Worm (Caenorhabditis elegans) whole organism, L2 larva: ENCODE measurements around the gene Y7A5A.8.
A peak's percentile ranks its signal among the peaks of the same experiment; 100 is the strongest.

Experiments
- C34F6.9 ChIP-seq: fragments of 150-350 bp; optimal IDR thresholded peaks from 2 replicates; lab custom pipeline; 2014; ENCODE audit warnings: missing biosample characterization, missing genetic modification characterization
- F13H6.1 ChIP-seq: sonication (generic microtip); optimal IDR thresholded peaks from 2 replicates; lab custom pipeline; 2016; ENCODE audit warnings: missing genetic modification characterization, missing compliant biosample characterization
- R02D3.7 ChIP-seq: fragments of 150-350 bp; optimal IDR thresholded peaks from 2 replicates; lab custom pipeline; 2014; ENCODE audit warnings: missing biosample characterization, missing genetic modification characterization
- Y55F3AM.14 ChIP-seq: fragments of 200-800 bp; sonication (Bioruptor generic); optimal IDR thresholded peaks from 2 replicates; lab custom pipeline; 2018; ENCODE audit warnings: mild to moderate bottlenecking, missing genetic modification characterization, missing compliant biosample characterization
- ZK546.5 ChIP-seq: sonication (generic microtip); optimal IDR thresholded peaks from 2 replicates; lab custom pipeline; 2017; ENCODE audit warnings: missing biosample characterization, missing genetic modification characterization
- alr-1 ChIP-seq: fragments of 150-350 bp; optimal IDR thresholded peaks from 2 replicates; lab custom pipeline; 2014; ENCODE audit warnings: missing biosample characterization, missing genetic modification characterization
- aly-2 ChIP-seq: fragments of 150-350 bp; optimal IDR thresholded peaks from 2 replicates; lab custom pipeline; 2014; ENCODE audit warnings: missing biosample characterization, missing genetic modification characterization
- blmp-1 ChIP-seq: sonication (generic microtip); optimal IDR thresholded peaks from 2 replicates; lab custom pipeline; 2017; ENCODE audit warnings: missing genetic modification characterization, mild to moderate bottlenecking, missing compliant biosample characterization, antibody characterized with exemption, moderate library complexity; ENCODE audit not compliant: insufficient read depth
- ceh-82 ChIP-seq: fragments of 150-350 bp; optimal IDR thresholded peaks from 2 replicates; lab custom pipeline; 2014; ENCODE audit warnings: missing biosample characterization, missing genetic modification characterization
- dmd-4 ChIP-seq: sonication (generic microtip); optimal IDR thresholded peaks from 2 replicates; lab custom pipeline; 2017; ENCODE audit warnings: missing biosample characterization, missing genetic modification characterization
- egl-27 ChIP-seq: sonication (generic microtip); optimal IDR thresholded peaks from 3 replicates; lab custom pipeline; 2017; ENCODE audit warnings: missing biosample characterization, missing genetic modification reagents, missing genetic modification characterization
- elt-3 ChIP-seq: sonication (generic microtip); optimal IDR thresholded peaks from 2 replicates; lab custom pipeline; 2017; ENCODE audit warnings: missing biosample characterization, missing genetic modification characterization
- fos-1 ChIP-seq: fragments of 150-350 bp; optimal IDR thresholded peaks from 2 replicates; lab custom pipeline; 2014; ENCODE audit warnings: missing biosample characterization, missing genetic modification characterization
- gmeb-1 ChIP-seq: fragments of 150-350 bp; optimal IDR thresholded peaks from 2 replicates; lab custom pipeline; 2014; ENCODE audit warnings: missing biosample characterization, missing genetic modification characterization
- lin-11 ChIP-seq: fragments of 150-350 bp; sonication (generic microtip); optimal IDR thresholded peaks from 2 replicates; lab custom pipeline; 2014; ENCODE audit warnings: missing biosample characterization, missing genetic modification characterization, inconsistent platforms, mixed read lengths
- lin-39 ChIP-seq: fragments of 150-350 bp; optimal IDR thresholded peaks from 2 replicates; lab custom pipeline; 2014; ENCODE audit warnings: missing biosample characterization, missing genetic modification reagents, missing genetic modification characterization
- lsy-2 ChIP-seq, 2 experiments: fragments of 150-350 bp in 1 of 2; sonication (generic microtip) in 1 of 2; optimal IDR thresholded peaks; 2 replicates each; lab custom pipeline; 2014 to 2017; ENCODE audit warnings: missing biosample characterization in 2 of 2, missing genetic modification characterization in 2 of 2
- mab-5 ChIP-seq: fragments of 150-350 bp; optimal IDR thresholded peaks from 2 replicates; lab custom pipeline; 2014; ENCODE audit warnings: missing biosample characterization, missing genetic modification characterization
- mbf-1 ChIP-seq: sonication (generic microtip); optimal IDR thresholded peaks from 2 replicates; lab custom pipeline; 2017; ENCODE audit warnings: missing biosample characterization, missing genetic modification characterization
- mdl-1 ChIP-seq, 2 experiments: fragments of 150-350 bp in 1 of 2; sonication (generic microtip) in 1 of 2; optimal IDR thresholded peaks; 2 replicates each; lab custom pipeline; 2017; ENCODE audit warnings: missing biosample characterization in 2 of 2, missing genetic modification characterization in 2 of 2
- nhr-10 ChIP-seq: sonication (generic microtip); optimal IDR thresholded peaks from 2 replicates; lab custom pipeline; 2017; ENCODE audit warnings: missing biosample characterization, missing genetic modification characterization
- nhr-11 ChIP-seq: fragments of 150-350 bp; optimal IDR thresholded peaks from 2 replicates; lab custom pipeline; 2014; ENCODE audit warnings: missing biosample characterization, missing genetic modification characterization
- nhr-12 ChIP-seq: fragments of 150-350 bp; optimal IDR thresholded peaks from 2 replicates; lab custom pipeline; 2014; ENCODE audit warnings: missing biosample characterization, missing genetic modification characterization
- nhr-21 ChIP-seq: fragments of 150-350 bp; optimal IDR thresholded peaks from 2 replicates; lab custom pipeline; 2014; ENCODE audit warnings: missing biosample characterization, missing genetic modification characterization
- nhr-23 ChIP-seq: fragments of 150-350 bp; optimal IDR thresholded peaks from 2 replicates; lab custom pipeline; 2014; ENCODE audit warnings: missing biosample characterization, missing genetic modification reagents, missing genetic modification characterization
- peb-1 ChIP-seq: fragments of 150-350 bp; optimal IDR thresholded peaks from 2 replicates; lab custom pipeline; 2014; ENCODE audit warnings: missing biosample characterization, missing genetic modification characterization
- sem-4 ChIP-seq: fragments of 150-350 bp; optimal IDR thresholded peaks from 2 replicates; lab custom pipeline; 2014; ENCODE audit warnings: missing biosample characterization, missing genetic modification reagents, missing genetic modification characterization
- sma-3 ChIP-seq: sonication (generic microtip); optimal IDR thresholded peaks from 2 replicates; lab custom pipeline; 2016; ENCODE audit warnings: missing genetic modification reagents, missing genetic modification characterization, missing compliant biosample characterization
- snpc-4 ChIP-seq: fragments of 150-350 bp; optimal IDR thresholded peaks from 2 replicates; lab custom pipeline; 2014; ENCODE audit warnings: missing biosample characterization, missing genetic modification characterization
- unc-39 ChIP-seq: fragments of 150-350 bp; optimal IDR thresholded peaks from 2 replicates; lab custom pipeline; 2014; ENCODE audit warnings: missing biosample characterization, missing genetic modification characterization
- unc-55 ChIP-seq: fragments of 150-350 bp; sonication (generic microtip); optimal IDR thresholded peaks from 3 replicates; lab custom pipeline; 2014; ENCODE audit warnings: missing biosample characterization, missing genetic modification reagents, missing genetic modification characterization
- zag-1 ChIP-seq: fragments of 150-350 bp; optimal IDR thresholded peaks from 2 replicates; lab custom pipeline; 2014; ENCODE audit warnings: missing biosample characterization, missing genetic modification characterization
- ztf-1 ChIP-seq: fragments of 200-800 bp; sonication (Bioruptor generic); conservative IDR thresholded peaks from 2 replicates; pipeline ENCODE4 v1.3.6; 2022; ENCODE audit warnings: missing genetic modification characterization, missing compliant biosample characterization
- ztf-11 ChIP-seq: sonication (generic microtip); optimal IDR thresholded peaks from 2 replicates; lab custom pipeline; 2017; ENCODE audit warnings: missing biosample characterization, missing genetic modification characterization

The Y7A5A.8 gene

ce11 chrX:15784570-15784969 lies 37.7 kb upstream of the Y7A5A.8 start, which contains the start of gene Y7A5A.3:
TSS of gene Y7A5A.3 (minus strand) at chrX:15784670.
- TF ChIP-seq R02D3.7 = no peak
- TF ChIP-seq ZK546.5 (tag; lab: Kevin White, UChicago) = no peak
- TF ChIP-seq mdl-1 (tag; optimal IDR thresholded peaks at IDR 0.05; lab: Kevin White, UChicago) = no peak

DNA sequence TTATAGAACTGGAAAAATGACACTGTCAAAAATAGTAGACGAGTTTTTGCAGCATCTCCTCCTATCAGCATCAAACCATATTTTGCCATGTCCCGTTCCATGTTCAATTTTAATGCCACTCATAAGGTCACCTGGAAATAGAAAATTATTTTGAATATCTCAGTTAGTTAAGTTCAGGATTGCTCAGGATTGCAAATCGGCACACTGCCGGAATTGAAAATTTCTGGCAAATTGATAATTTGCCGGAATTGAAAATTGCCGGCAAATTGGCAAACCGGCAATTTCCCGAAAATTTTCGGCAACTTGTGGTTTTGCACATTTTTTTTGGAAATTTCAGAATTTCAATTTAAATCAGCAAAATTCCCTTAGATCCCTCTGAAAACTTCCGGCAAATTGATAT lies 35.6 kb upstream of the Y7A5A.8 start, which contains the start of gene Y7A5A.5:
TSS of gene Y7A5A.5 (minus strand) at position 101 of the 400 bp plus-strand sequence.
- TF ChIP-seq Y55F3AM.14 (GFP tag; lab: Kevin White, UChicago) (no peak), fos-1 (no peak)

ce11 chrX:15794977-15795376 lies 27.3 kb upstream of the Y7A5A.8 start, which contains the start of gene Y7A5A.10:
TSS of gene Y7A5A.10 (minus strand) at chrX:15795077.
- TF ChIP-seq snpc-4 (tag; lab: Kevin White, UChicago) = no peak
- no peak for TF ChIP-seq aly-2
- no peak for TF ChIP-seq egl-27 (tag; lab: Kevin White, UChicago)
- TF ChIP-seq C34F6.9 = no peak
- no peak for TF ChIP-seq zag-1 (tag; lab: Kevin White, UChicago)
- no peak for TF ChIP-seq unc-55 (GFP tag; lab: Kevin White, UChicago)
- TF ChIP-seq nhr-10 (tag; lab: Kevin White, UChicago) = no peak
- TF ChIP-seq mab-5 (tag; lab: Kevin White, UChicago) = no peak
- no peak for TF ChIP-seq nhr-23 (tag; lab: Kevin White, UChicago)
- no peak for TF ChIP-seq gmeb-1 (tag; lab: Kevin White, UChicago)
- no peak for TF ChIP-seq alr-1 (tag; lab: Kevin White, UChicago)
- no peak for TF ChIP-seq mbf-1 (tag; lab: Kevin White, UChicago)
- no peak for TF ChIP-seq elt-3
- no peak for TF ChIP-seq nhr-12 (tag; lab: Kevin White, UChicago)
- no peak for TF ChIP-seq sem-4 (tag; lab: Kevin White, UChicago)

ce11 chrX:15796633-15797032 lies 25.7 kb upstream of the Y7A5A.8 start:
- peak; percentile 10 for TF ChIP-seq sma-3 (GFP tag; lab: Kevin White, UChicago)
- TF ChIP-seq mab-5 (tag; lab: Kevin White, UChicago) = no peak
- no peak for TF ChIP-seq C34F6.9
- TF ChIP-seq nhr-21 (tag; lab: Kevin White, UChicago) = peak; percentile 59
- no peak for TF ChIP-seq F13H6.1
- no peak for TF ChIP-seq gmeb-1 (tag; lab: Kevin White, UChicago)
- TF ChIP-seq lin-39 (tag; lab: Kevin White, UChicago) = no peak

ce11 chrX:15799595-15799994 lies 22.7 kb upstream of the Y7A5A.8 start, which contains the start of gene Y7A5A.6:
TSS of gene Y7A5A.6 (minus strand) at chrX:15799695.
- TF ChIP-seq zag-1 (tag; lab: Kevin White, UChicago) = no peak
- no peak for TF ChIP-seq mbf-1 (tag; lab: Kevin White, UChicago)
- TF ChIP-seq elt-3 = no peak
- TF ChIP-seq ztf-1 (GFP tag; lab: Robert Waterston, UW) = no peak
- no peak for TF ChIP-seq dmd-4 (tag; lab: Kevin White, UChicago)
- no peak for TF ChIP-seq egl-27 (tag; lab: Kevin White, UChicago)
- TF ChIP-seq Y55F3AM.14 (GFP tag; lab: Kevin White, UChicago) = no peak
- no peak for TF ChIP-seq lin-11 (tag; lab: Kevin White, UChicago)
- TF ChIP-seq lsy-2 (tag; optimal IDR thresholded peaks at IDR 0.05; lab: Kevin White, UChicago) = no peak
- no peak for TF ChIP-seq blmp-1 (tag; lab: Kevin White, UChicago)
- TF ChIP-seq unc-55 (GFP tag; lab: Kevin White, UChicago) = no peak
- TF ChIP-seq snpc-4 (tag; lab: Kevin White, UChicago) = no peak
- TF ChIP-seq peb-1 (tag; lab: Kevin White, UChicago) = no peak
- no peak for TF ChIP-seq nhr-12 (tag; lab: Kevin White, UChicago)
- TF ChIP-seq gmeb-1 (tag; lab: Kevin White, UChicago) = no peak
- no peak for TF ChIP-seq unc-39 (tag; lab: Kevin White, UChicago)
- TF ChIP-seq ztf-11 (tag; lab: Kevin White, UChicago) = no peak

- TF ChIP-seq nhr-11 (tag; lab: Kevin White, UChicago) (no peak), unc-39 (tag; lab: Kevin White, UChicago) (no peak), ceh-82 (no peak), nhr-23 (tag; lab: Kevin White, UChicago) (no peak), F13H6.1 (no peak), egl-27 (tag; lab: Kevin White, UChicago) (no peak)
These were observed 20.5 kb upstream of the Y7A5A.8 start for ce11 chrX:15801827-15802226.
